Worm (Caenorhabditis elegans) whole organism, young adult: Measurements from ENCODE around the gene F10D7.5.

ENCODE experiments used
- egl-18 ChIP-seq: fragments of 200-800 bp; sonication (Bioruptor generic); IDR thresholded peaks from 2 replicates; pipeline ENCODE4 v1.3.6; 2022; ENCODE audit warnings: missing genetic modification reagents, missing genetic modification characterization, missing compliant biosample characterization
- ets-4 ChIP-seq: fragments of 200-800 bp; sonication (Bioruptor generic); optimal IDR thresholded peaks from 2 replicates; lab custom pipeline; 2018; ENCODE audit warnings: mild to moderate bottlenecking, missing genetic modification characterization, missing compliant biosample characterization
- unc-62 ChIP-seq: fragments of 150-350 bp; optimal IDR thresholded peaks from 2 replicates; lab custom pipeline; 2014; ENCODE audit warnings: missing biosample characterization, missing genetic modification reagents, missing genetic modification characterization
- xnd-1 ChIP-seq: sonication (generic microtip); optimal IDR thresholded peaks from 2 replicates; lab custom pipeline; 2016; ENCODE audit warnings: missing genotype, missing genetic modification reagents, missing genetic modification characterization, missing compliant biosample characterization
- ztf-3 ChIP-seq: fragments of 200-800 bp; sonication (Bioruptor generic); optimal IDR thresholded peaks from 2 replicates; lab custom pipeline; 2018; ENCODE audit warnings: mild to moderate bottlenecking, missing genetic modification characterization, missing compliant biosample characterization

DNA sequence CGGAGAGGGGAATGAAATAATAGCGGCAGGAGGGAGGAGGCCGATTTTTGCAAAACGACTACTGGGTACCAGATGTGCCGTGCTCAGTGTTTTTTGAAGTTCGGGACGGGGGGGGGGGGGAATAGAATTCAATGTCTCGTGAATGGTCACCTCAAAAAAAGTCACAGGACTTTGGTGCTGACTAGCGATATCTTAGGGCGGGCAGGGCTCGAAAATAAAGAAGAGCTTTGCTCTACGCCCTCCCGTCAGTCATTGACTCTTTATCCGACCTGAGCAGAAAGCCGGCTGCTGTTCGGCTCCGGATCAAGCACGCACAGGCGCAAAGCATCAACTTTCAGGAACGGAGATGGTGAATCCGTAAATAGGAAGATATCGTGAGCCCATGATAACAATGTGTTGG lies 884 bp downstream of the F10D7.5 start:
- TF ChIP-seq unc-62 (GFP tag; lab: Kevin White, UChicago) (no peak), ets-4 (no peak), xnd-1 (tag; lab: Kevin White, UChicago) (no peak), egl-18 (no peak), ztf-3 (GFP tag; lab: Kevin White, UChicago) (no peak)
